Worm (Caenorhabditis elegans): ENCODE data around the gene F40F8.12.

DNA sequence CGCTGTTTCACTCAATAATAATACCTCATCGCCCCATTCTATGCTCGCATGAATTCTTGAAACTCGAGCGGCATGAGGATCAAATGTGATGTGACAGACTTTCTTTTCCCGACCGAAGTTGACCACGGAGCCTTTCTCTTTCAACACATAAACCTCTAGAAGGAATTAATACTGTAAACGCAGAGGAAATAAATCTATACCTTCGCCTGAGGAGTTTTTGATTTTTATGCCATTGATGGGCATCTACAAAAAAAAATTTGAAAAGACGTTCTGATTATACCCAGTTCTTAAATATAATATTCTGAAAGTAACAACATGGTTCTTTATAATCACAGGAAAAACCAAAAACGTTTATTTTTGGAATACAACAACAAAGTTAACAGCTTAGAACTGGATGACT is 33.4 kb upstream of the F40F8.12 start, which contains the start of gene nbs-1:
- TF ChIP-seq him-1 (tag; optimal IDR thresholded peaks at IDR 0.05) (no peak), dao-5 (tag; optimal IDR thresholded peaks at IDR 0.05) (no peak)

Data from whole organism, L4/young adult.